Worm (Caenorhabditis elegans): ENCODE measurements around the gene gst-42.

DNA sequence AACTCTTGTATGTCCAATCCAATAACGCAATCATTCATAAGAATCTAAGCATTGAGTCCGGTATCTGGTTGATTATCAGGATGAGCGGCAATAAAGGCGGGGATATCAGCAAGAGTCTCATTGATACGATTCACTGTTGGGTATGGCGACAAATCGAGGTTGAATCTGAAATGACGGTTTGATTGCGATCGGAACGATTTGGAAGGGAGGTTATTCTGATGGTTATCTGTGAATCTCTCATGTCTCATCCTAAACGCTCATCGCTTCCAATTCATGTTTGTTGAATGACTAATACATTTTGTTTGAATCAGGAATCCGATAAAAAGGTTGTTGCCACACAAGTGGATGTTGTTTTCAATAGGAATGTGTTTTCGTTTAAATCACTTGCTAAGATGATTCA, 1.3 kb downstream of the gst-42 start:
- TF ChIP-seq unc-62 (GFP tag; optimal IDR thresholded peaks at IDR 0.05) (no peak), madf-6 (GFP tag; IDR thresholded peaks at IDR 0.05) (no peak), mel-28 (tag; optimal IDR thresholded peaks at IDR 0.05; ENCODE audit: borderline replicate concordance) (no peak), attf-5 (GFP tag; optimal IDR thresholded peaks at IDR 0.05) (no peak), hrde-1 (tag; optimal IDR thresholded peaks at IDR 0.05; ENCODE audit: borderline replicate concordance) (no peak), ccch-3 (GFP tag; optimal IDR thresholded peaks at IDR 0.05) (no peak), attf-6 (GFP tag; IDR thresholded peaks at IDR 0.05) (no peak), somi-1 (GFP tag; optimal IDR thresholded peaks at IDR 0.05) (no peak), ztf-18 (tag; optimal IDR thresholded peaks at IDR 0.05) (no peak), ama-1 (optimal IDR thresholded peaks at IDR 0.05) (no peak), ama-1 (GFP tag; optimal IDR thresholded peaks at IDR 0.05) (no peak), F10E7.11 (tag; optimal IDR thresholded peaks at IDR 0.05) (no peak), bed-2 (GFP tag; IDR thresholded peaks at IDR 0.05) (no peak), Y79H2A.3 (GFP tag; conservative IDR thresholded peaks at IDR 0.05) (no peak), dox-1 (GFP tag; IDR thresholded peaks at IDR 0.05) (no peak)

Data from whole organism, young adult.